Worm (Caenorhabditis elegans) whole organism, L4 larva: ENCODE data around the gene mig-14.

Experiments
- F10B5.3 ChIP-seq: sonication (generic microtip); optimal IDR thresholded peaks from 2 replicates; lab custom pipeline; 2016; ENCODE audit warnings: mild to moderate bottlenecking, missing genetic modification characterization, missing compliant biosample characterization
- F37D6.2 ChIP-seq: sonication (generic microtip); optimal IDR thresholded peaks from 2 replicates; lab custom pipeline; 2016; ENCODE audit warnings: mild to moderate bottlenecking, missing genetic modification characterization, missing compliant biosample characterization
- T20F7.1 ChIP-seq: fragments of 200-800 bp; sonication (Bioruptor generic); optimal IDR thresholded peaks from 2 replicates; lab custom pipeline; 2018; ENCODE audit warnings: mild to moderate bottlenecking, missing genetic modification characterization, missing compliant biosample characterization
- T26A8.4 ChIP-seq: fragments of 200-800 bp; sonication (Bioruptor generic); IDR thresholded peaks from 2 replicates; pipeline ENCODE4 v1.3.6; 2022; ENCODE audit warnings: missing genetic modification characterization, missing compliant biosample characterization
- Y105C5A.15 ChIP-seq: fragments of 200-800 bp; sonication (Bioruptor generic); IDR thresholded peaks from 2 replicates; pipeline ENCODE4 v1.3.6; 2022; ENCODE audit warnings: missing genetic modification characterization, missing compliant biosample characterization
- Y48G9A.11 ChIP-seq: fragments of 200-800 bp; sonication (Bioruptor generic); IDR thresholded peaks from 2 replicates; pipeline ENCODE4 v1.3.6; 2022; ENCODE audit warnings: missing genetic modification reagents, missing genetic modification characterization, missing compliant biosample characterization
- ceh-28 ChIP-seq: fragments of 150-350 bp; optimal IDR thresholded peaks from 2 replicates; lab custom pipeline; 2014; ENCODE audit warnings: missing biosample characterization, missing genetic modification reagents, missing genetic modification characterization
- ceh-32 ChIP-seq: sonication (generic microtip); optimal IDR thresholded peaks from 2 replicates; lab custom pipeline; 2016; ENCODE audit warnings: mild to moderate bottlenecking, missing genetic modification characterization, missing compliant biosample characterization; ENCODE audit not compliant: poor library complexity
- ceh-44 ChIP-seq: fragments of 200-800 bp; sonication (Bioruptor generic); IDR thresholded peaks from 2 replicates; pipeline ENCODE4 v1.3.6; 2022; ENCODE audit warnings: missing genetic modification reagents, missing genetic modification characterization, missing compliant biosample characterization
- ceh-62 ChIP-seq: sonication (generic microtip); optimal IDR thresholded peaks from 2 replicates; lab custom pipeline; 2017; ENCODE audit warnings: missing biosample characterization, missing genetic modification characterization
- ceh-82 ChIP-seq: sonication (generic microtip); optimal IDR thresholded peaks from 2 replicates; lab custom pipeline; 2017; ENCODE audit warnings: missing biosample characterization, missing genetic modification characterization
- ces-1 ChIP-seq: fragments of 150-350 bp; sonication (generic microtip); optimal IDR thresholded peaks from 4 replicates; lab custom pipeline; 2014; ENCODE audit warnings: missing biosample characterization, missing genetic modification reagents, missing genetic modification characterization
- daf-12 ChIP-seq: fragments of 150-350 bp; optimal IDR thresholded peaks from 2 replicates; lab custom pipeline; 2014; ENCODE audit warnings: missing biosample characterization, missing genetic modification reagents, missing genetic modification characterization
- daf-16 ChIP-seq, 3 experiments: sonication (generic microtip); optimal IDR thresholded peaks; 2 replicates each; lab custom pipeline; 2016 to 2017; ENCODE audit warnings: missing genetic modification characterization in 3 of 3, missing genetic modification reagents in 3 of 3, mild to moderate bottlenecking in 2 of 3, missing compliant biosample characterization in 2 of 3, missing biosample characterization in 1 of 3, moderate library complexity in 1 of 3
- dmd-8 ChIP-seq: fragments of 200-800 bp; sonication (Bioruptor generic); IDR thresholded peaks from 2 replicates; pipeline ENCODE4 v1.3.6; 2022; ENCODE audit warnings: missing genetic modification characterization, missing compliant biosample characterization
- dmd-9 ChIP-seq: fragments of 200-800 bp; sonication (Bioruptor generic); IDR thresholded peaks from 2 replicates; pipeline ENCODE4 v1.3.6; 2022; ENCODE audit warnings: missing genetic modification reagents, missing genetic modification characterization, missing compliant biosample characterization
- dve-1 ChIP-seq: sonication (generic microtip); optimal IDR thresholded peaks from 2 replicates; lab custom pipeline; 2017; ENCODE audit warnings: antibody characterized with exemption, mild to moderate bottlenecking, missing genetic modification characterization, missing compliant biosample characterization; ENCODE audit not compliant: insufficient read depth
- egl-27 ChIP-seq: sonication (generic microtip); optimal IDR thresholded peaks from 3 replicates; lab custom pipeline; 2017; ENCODE audit warnings: missing biosample characterization, missing genetic modification reagents, missing genetic modification characterization
- fos-1 ChIP-seq: fragments of 150-350 bp; optimal IDR thresholded peaks from 2 replicates; lab custom pipeline; 2014; ENCODE audit warnings: missing biosample characterization, missing genetic modification characterization
- gei-8 ChIP-seq: fragments of 200-800 bp; sonication (Bioruptor generic); optimal IDR thresholded peaks from 2 replicates; lab custom pipeline; 2018; ENCODE audit warnings: mild to moderate bottlenecking, missing genetic modification characterization, missing compliant biosample characterization
- hlh-11 ChIP-seq: fragments of 200-800 bp; sonication (Bioruptor generic); optimal IDR thresholded peaks from 2 replicates; lab custom pipeline; 2018; ENCODE audit warnings: mild to moderate bottlenecking, missing genetic modification characterization, missing compliant biosample characterization
- hlh-30 ChIP-seq: sonication (generic microtip); optimal IDR thresholded peaks from 2 replicates; lab custom pipeline; 2017; ENCODE audit warnings: antibody characterized with exemption, mild to moderate bottlenecking, missing genetic modification characterization, missing compliant biosample characterization; ENCODE audit not compliant: insufficient read depth
- jun-1 ChIP-seq: fragments of 150-350 bp; optimal IDR thresholded peaks from 2 replicates; lab custom pipeline; 2014; ENCODE audit warnings: missing biosample characterization, missing genetic modification reagents, missing genetic modification characterization
- lim-7 ChIP-seq: fragments of 200-800 bp; sonication (Bioruptor generic); IDR thresholded peaks from 2 replicates; pipeline ENCODE4 v1.3.6; 2022; ENCODE audit warnings: missing genetic modification characterization, missing compliant biosample characterization
- lin-1 ChIP-seq: fragments of 200-800 bp; sonication (Bioruptor generic); IDR thresholded peaks from 2 replicates; pipeline ENCODE4 v1.3.6; 2022; ENCODE audit warnings: missing genetic modification reagents, missing genetic modification characterization, missing compliant biosample characterization
- lin-13 ChIP-seq: fragments of 150-350 bp; optimal IDR thresholded peaks from 2 replicates; lab custom pipeline; 2014; ENCODE audit warnings: missing biosample characterization, missing genetic modification reagents, missing genetic modification characterization
- lin-29 ChIP-seq: fragments of 200-800 bp; sonication (Bioruptor generic); IDR thresholded peaks from 2 replicates; pipeline ENCODE4 v1.3.6; 2022; ENCODE audit warnings: missing genetic modification reagents, missing genetic modification characterization, missing compliant biosample characterization
- lin-38 ChIP-seq: fragments of 200-800 bp; sonication (Bioruptor generic); IDR thresholded peaks from 2 replicates; pipeline ENCODE4 v1.3.6; 2022; ENCODE audit warnings: missing genetic modification reagents, missing genetic modification characterization, missing compliant biosample characterization
- lin-39 ChIP-seq: fragments of 150-350 bp; optimal IDR thresholded peaks from 2 replicates; lab custom pipeline; 2014; ENCODE audit warnings: missing biosample characterization, missing genetic modification reagents, missing genetic modification characterization
- lir-3 ChIP-seq: sonication (generic microtip); optimal IDR thresholded peaks from 2 replicates; lab custom pipeline; 2016; ENCODE audit warnings: mild to moderate bottlenecking, missing genetic modification characterization, missing compliant biosample characterization
- madf-5 ChIP-seq, 2 experiments: fragments of 200-800 bp; sonication (Bioruptor generic); IDR thresholded peaks; 2 replicates each; pipeline ENCODE4 v1.3.6; 2022; ENCODE audit warnings: missing compliant biosample characterization in 2 of 2, missing genetic modification characterization in 2 of 2
- mdt-29 ChIP-seq: fragments of 200-800 bp; sonication (Bioruptor generic); IDR thresholded peaks from 2 replicates; pipeline ENCODE4 v1.3.6; 2022; ENCODE audit warnings: missing genetic modification reagents, missing genetic modification characterization, missing compliant biosample characterization
- nhr-10 ChIP-seq: fragments of 150-350 bp; optimal IDR thresholded peaks from 2 replicates; lab custom pipeline; 2014; ENCODE audit warnings: missing biosample characterization, missing genetic modification characterization
- nhr-11 ChIP-seq: fragments of 150-350 bp; optimal IDR thresholded peaks from 2 replicates; lab custom pipeline; 2014; ENCODE audit warnings: missing biosample characterization, missing genetic modification characterization
- nhr-25 ChIP-seq: sonication (generic microtip); optimal IDR thresholded peaks from 2 replicates; lab custom pipeline; 2017; ENCODE audit warnings: missing genetic modification characterization, mild to moderate bottlenecking, missing compliant biosample characterization, antibody characterized with exemption, moderate library complexity, borderline replicate concordance; ENCODE audit not compliant: insufficient read depth
- nhr-28 ChIP-seq: fragments of 150-350 bp; optimal IDR thresholded peaks from 2 replicates; lab custom pipeline; 2014; ENCODE audit warnings: missing biosample characterization, missing genetic modification characterization
- nhr-76 ChIP-seq: fragments of 150-350 bp; optimal IDR thresholded peaks from 2 replicates; lab custom pipeline; 2014; ENCODE audit warnings: missing biosample characterization, missing genetic modification characterization
- nhr-77 ChIP-seq: fragments of 150-350 bp; optimal IDR thresholded peaks from 2 replicates; lab custom pipeline; 2014; ENCODE audit warnings: missing biosample characterization, missing genetic modification characterization
- pqm-1 ChIP-seq: sonication (generic microtip); optimal IDR thresholded peaks from 2 replicates; lab custom pipeline; 2017; ENCODE audit warnings: missing biosample characterization, missing genetic modification characterization
- saeg-2 ChIP-seq: fragments of 200-800 bp; sonication (Bioruptor generic); IDR thresholded peaks from 2 replicates; pipeline ENCODE4 v1.3.6; 2022; ENCODE audit warnings: missing genetic modification reagents, missing genetic modification characterization, missing compliant biosample characterization
- sdz-12 ChIP-seq: fragments of 200-800 bp; sonication (Bioruptor generic); optimal IDR thresholded peaks from 2 replicates; lab custom pipeline; 2018; ENCODE audit warnings: mild to moderate bottlenecking, missing genetic modification characterization, missing compliant biosample characterization
- skn-1 ChIP-seq: fragments of 150-350 bp; optimal IDR thresholded peaks from 2 replicates; lab custom pipeline; 2014; ENCODE audit warnings: missing biosample characterization, missing genetic modification characterization
- snpc-1.2 ChIP-seq: fragments of 200-800 bp; sonication (Bioruptor generic); IDR thresholded peaks from 2 replicates; pipeline ENCODE4 v1.3.6; 2022; ENCODE audit warnings: missing genetic modification reagents, missing genetic modification characterization, missing compliant biosample characterization
- tag-97 ChIP-seq: fragments of 200-800 bp; sonication (Bioruptor generic); IDR thresholded peaks from 2 replicates; pipeline ENCODE4 v1.3.6; 2022; ENCODE audit warnings: missing genetic modification characterization, missing compliant biosample characterization
- tra-1 ChIP-seq: fragments of 200-800 bp; sonication (Bioruptor generic); IDR thresholded peaks from 2 replicates; pipeline ENCODE4 v1.3.6; 2022; ENCODE audit warnings: missing genetic modification reagents, missing genetic modification characterization, missing compliant biosample characterization
- unc-130 ChIP-seq: sonication (generic microtip); optimal IDR thresholded peaks from 2 replicates; lab custom pipeline; 2016; ENCODE audit warnings: missing genetic modification reagents, missing genetic modification characterization, missing compliant biosample characterization
- vab-7 ChIP-seq: fragments of 200-800 bp; sonication (Bioruptor generic); IDR thresholded peaks from 2 replicates; pipeline ENCODE4 v1.3.6; 2022; ENCODE audit warnings: missing genetic modification reagents, missing genetic modification characterization, missing compliant biosample characterization
- zag-1 ChIP-seq: fragments of 150-350 bp; optimal IDR thresholded peaks from 2 replicates; lab custom pipeline; 2014; ENCODE audit warnings: missing biosample characterization, missing genetic modification characterization
- zfp-3 ChIP-seq: fragments of 200-800 bp; sonication (Bioruptor generic); conservative IDR thresholded peaks from 2 replicates; pipeline ENCODE4 v1.3.6; 2022; ENCODE audit warnings: missing genetic modification reagents, missing genetic modification characterization, missing compliant biosample characterization
- zip-2 ChIP-seq: fragments of 150-350 bp; optimal IDR thresholded peaks from 2 replicates; lab custom pipeline; 2014; ENCODE audit warnings: missing biosample characterization, missing genetic modification characterization

mig-14 gene

ce11 chrII:13737751-13738525, 3.6 kb upstream of the mig-14 start (continued):
- TF ChIP-seq skn-1 (tag; lab: Kevin White, UChicago): no peak
- TF ChIP-seq fos-1 (tag; lab: Kevin White, UChicago): no peak
- TF ChIP-seq F10B5.3 (tag; lab: Kevin White, UChicago): no peak
- TF ChIP-seq vab-7 (GFP tag; lab: Robert Waterston, UW): no peak
- no peak for TF ChIP-seq dmd-8 (GFP tag; lab: Robert Waterston, UW)
- TF ChIP-seq nhr-77 (tag; lab: Kevin White, UChicago): peak; percentile 84
- TF ChIP-seq zip-2 (tag; lab: Kevin White, UChicago): no peak
- no peak for TF ChIP-seq Y48G9A.11
- no peak for TF ChIP-seq lin-38
- TF ChIP-seq ces-1 (GFP tag; lab: Kevin White, UChicago): no peak
- no peak for TF ChIP-seq ceh-32 (tag; lab: Kevin White, UChicago)
- no peak for TF ChIP-seq jun-1 (tag; lab: Kevin White, UChicago)
- TF ChIP-seq ceh-82 (tag; lab: Kevin White, UChicago): no peak
- TF ChIP-seq lir-3 (tag; lab: Kevin White, UChicago): no peak
- TF ChIP-seq Y105C5A.15 (GFP tag; lab: Robert Waterston, UW): no peak
- TF ChIP-seq tra-1 (GFP tag; lab: Robert Waterston, UW): no peak
- TF ChIP-seq ceh-28: no peak
- TF ChIP-seq dve-1 (tag; lab: Kevin White, UChicago): peak; percentile 77
- no peak for TF ChIP-seq T26A8.4 (GFP tag; lab: Robert Waterston, UW)
- no peak for TF ChIP-seq zfp-3
- no peak for TF ChIP-seq lin-13
- no peak for TF ChIP-seq zag-1 (tag; lab: Kevin White, UChicago)
- TF ChIP-seq tag-97 (GFP tag; lab: Robert Waterston, UW): no peak
- TF ChIP-seq mdt-29 (GFP tag; lab: Robert Waterston, UW): no peak
- TF ChIP-seq hlh-11 (tag; lab: Kevin White, UChicago): peak; percentile 87
- TF ChIP-seq saeg-2: no peak
- no peak for TF ChIP-seq lim-7
- TF ChIP-seq snpc-1.2 (GFP tag; lab: Robert Waterston, UW): no peak
- TF ChIP-seq egl-27 (tag; lab: Kevin White, UChicago): no peak
- TF ChIP-seq pqm-1 (tag; lab: Kevin White, UChicago): peak; percentile 10
- no peak for TF ChIP-seq madf-5 (GFP tag; IDR thresholded peaks at IDR 0.05; lab: Robert Waterston, UW)
- no peak for TF ChIP-seq nhr-10
- TF ChIP-seq nhr-28 (tag; lab: Kevin White, UChicago): peak; percentile 67
- no peak for TF ChIP-seq nhr-11 (tag; lab: Kevin White, UChicago)
- no peak for TF ChIP-seq nhr-76 (tag; lab: Kevin White, UChicago)
- TF ChIP-seq lin-1 (GFP tag; lab: Robert Waterston, UW): 0 out of 2 replicates have a peak, but pooled peaks have one; percentile 12
- TF ChIP-seq gei-8 (GFP tag; lab: Kevin White, UChicago): no peak
- TF ChIP-seq dmd-9 (GFP tag; lab: Robert Waterston, UW): no peak
- no peak for TF ChIP-seq T20F7.1
- no peak for TF ChIP-seq unc-130
- TF ChIP-seq daf-16 (GFP tag; optimal IDR thresholded peaks at IDR 0.05; lab: Kevin White, UChicago): no peak
- peak; percentile 99 for TF ChIP-seq daf-16 (tag; optimal IDR thresholded peaks at IDR 0.05; lab: Kevin White, UChicago)
- TF ChIP-seq ceh-44 (GFP tag; lab: Robert Waterston, UW): no peak
- TF ChIP-seq nhr-25 (tag; lab: Kevin White, UChicago): no peak
- TF ChIP-seq F37D6.2 (tag; lab: Kevin White, UChicago): no peak
- TF ChIP-seq ceh-62 (tag; lab: Kevin White, UChicago): no peak
- TF ChIP-seq lin-29 (GFP tag; lab: Robert Waterston, UW): no peak
- no peak for TF ChIP-seq daf-12 (tag; lab: Kevin White, UChicago)
- peak; percentile 23 for TF ChIP-seq hlh-30 (tag; lab: Kevin White, UChicago)
- TF ChIP-seq sdz-12: no peak
- no peak for TF ChIP-seq lin-39 (tag; lab: Kevin White, UChicago)
